Worm (Caenorhabditis elegans) whole organism, midembryonic: ENCODE measurements around the gene copd-1.

Experiments used
- T22C8.4 ChIP-seq: fragments of 200-800 bp; sonication (Bioruptor generic); IDR thresholded peaks from 2 replicates; pipeline ENCODE4 v1.3.6; 2022; ENCODE audit warnings: missing genetic modification characterization, missing compliant biosample characterization
- klf-2 ChIP-seq: fragments of 200-800 bp; sonication (Bioruptor generic); conservative IDR thresholded peaks from 2 replicates; pipeline ENCODE4 v1.3.6; 2022; ENCODE audit warnings: missing genetic modification reagents, missing genetic modification characterization, missing compliant biosample characterization
- ref-1 ChIP-seq: fragments of 200-800 bp; sonication (Bioruptor generic); conservative IDR thresholded peaks from 2 replicates; pipeline ENCODE4 v1.3.6; 2022; ENCODE audit warnings: missing genetic modification reagents, missing genetic modification characterization, missing compliant biosample characterization
- ztf-29 ChIP-seq: fragments of 200-800 bp; sonication (Bioruptor generic); IDR thresholded peaks from 2 replicates; pipeline ENCODE4 v1.3.6; 2022; ENCODE audit warnings: missing genetic modification reagents, missing genetic modification characterization, missing compliant biosample characterization

DNA sequence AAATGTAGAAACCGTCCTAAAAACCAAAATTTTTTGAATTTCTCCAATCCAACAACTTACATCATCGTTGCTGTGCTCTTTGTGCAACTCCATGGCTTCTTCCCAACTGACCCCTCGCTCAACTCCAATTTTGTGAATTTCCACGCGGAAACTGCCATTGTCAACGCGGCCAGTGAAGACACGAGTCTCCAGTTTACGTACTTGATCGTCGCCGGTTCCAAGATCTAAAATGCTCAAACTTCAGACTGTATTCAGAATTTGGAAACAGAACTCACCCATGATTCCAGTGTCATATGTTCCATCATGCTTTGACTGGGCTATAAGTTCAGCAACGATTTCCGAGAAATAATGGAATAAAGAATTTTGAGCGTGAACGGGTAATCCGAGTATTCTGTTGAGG is 30.7 kb downstream of the copd-1 start:
- TF ChIP-seq T22C8.4 (GFP tag; lab: Robert Waterston, UW) (no peak), klf-2 (GFP tag; lab: Robert Waterston, UW) (no peak), ref-1 (no peak), ztf-29 (GFP tag; lab: Robert Waterston, UW) (no peak)
